Fruit fly (Drosophila melanogaster) Kc167 (cell line): ENCODE measurements around the gene CG42458.

Experiments
- Myc ChIP-seq: fragments of >200 bp; optimal IDR thresholded peaks from 2 replicates; lab custom pipeline; 2017; ENCODE audit warnings: missing external identifiers
- h ChIP-seq: fragments of >200 bp; optimal IDR thresholded peaks from 3 replicates; lab custom pipeline; 2018; ENCODE audit warnings: missing external identifiers
- insv ChIP-seq: fragments of >200 bp; optimal IDR thresholded peaks from 3 replicates; lab custom pipeline; 2018; ENCODE audit warnings: missing external identifiers
- psq ChIP-seq: fragments of >200 bp; optimal IDR thresholded peaks from 2 replicates; lab custom pipeline; 2017; ENCODE audit warnings: missing external identifiers
- ttk ChIP-seq: sonication (Bioruptor generic); optimal IDR thresholded peaks from 2 replicates; lab custom pipeline; 2017; ENCODE audit warnings: missing external identifiers

- TF ChIP-seq psq (lab: Kevin White, UChicago) (no peak), ttk (lab: Kevin White, UChicago) (no peak), insv (lab: Kevin White, UChicago) (no peak), h (no peak), Myc (lab: Kevin White, UChicago) (no peak)
Observed at dm6 chr3L:7434715-7435653, 11.4 kb downstream of the CG42458 start, which contains the start of gene Rac2.
